Fruit fly (Drosophila melanogaster): ENCODE data around the gene CG11756.

The CG11756 gene

dm6 chrX:11326213-11326731 is 21.6 kb upstream of the CG11756 start:
- TF ChIP-seq CG8301 (tag; optimal IDR thresholded peaks at IDR 0.05) (peak; percentile 77), CG13204 (GFP tag; optimal IDR thresholded peaks at IDR 0.05) (no peak), CG10348 (GFP tag; IDR thresholded peaks at IDR 0.05) (no peak), Pif1B (GFP tag; optimal IDR thresholded peaks at IDR 0.05) (peak; percentile 67), Snoo (tag; optimal IDR thresholded peaks at IDR 0.05) (peak; percentile 52), CG15710 (tag; optimal IDR thresholded peaks at IDR 0.05) (peak; percentile 76), CG34367 (tag; optimal IDR thresholded peaks at IDR 0.05) (peak; percentile 72), CG17806 (tag; optimal IDR thresholded peaks at IDR 0.05) (peak; percentile 66), rn (GFP tag; IDR thresholded peaks at IDR 0.05) (peak; percentile 50; the same call in 1 of the 2 replicates), CG9948 (tag; optimal IDR thresholded peaks at IDR 0.05) (peak; percentile 70), gl (tag; optimal IDR thresholded peaks at IDR 0.05) (peak; percentile 39), CG12605 (GFP tag; IDR thresholded peaks at IDR 0.05) (0 out of 2 replicates have a peak, but pooled peaks have one; percentile 13), D1 (tag; optimal IDR thresholded peaks at IDR 0.05) (no peak), CG14655 (GFP tag; optimal IDR thresholded peaks at IDR 0.05) (no peak), fd96Ca (GFP tag; IDR thresholded peaks at IDR 0.05) (peak; percentile 76), Pif1A (GFP tag; optimal IDR thresholded peaks at IDR 0.05) (peak; percentile 78), EcR (GFP tag; optimal IDR thresholded peaks at IDR 0.05) (peak; percentile 96), CG32121 (GFP tag; IDR thresholded peaks at IDR 0.05) (peak; percentile 66), CG8159 (tag; optimal IDR thresholded peaks at IDR 0.05) (peak; percentile 76), CG4496 (GFP tag; IDR thresholded peaks at IDR 0.05) (peak; percentile 79), Ets98B (GFP tag; IDR thresholded peaks at IDR 0.05) (peak; percentile 56)

dm6 chrX:11338047-11338747 is 9.7 kb upstream of the CG11756 start:
- TF ChIP-seq CG10348 (GFP tag; IDR thresholded peaks at IDR 0.05) (no peak), CG8159 (tag; optimal IDR thresholded peaks at IDR 0.05) (no peak), CG17806 (tag; optimal IDR thresholded peaks at IDR 0.05) (peak; percentile 42), Pif1B (GFP tag; optimal IDR thresholded peaks at IDR 0.05) (peak; percentile 61), CG9948 (tag; optimal IDR thresholded peaks at IDR 0.05) (peak; percentile 44), CG32121 (GFP tag; IDR thresholded peaks at IDR 0.05) (0 out of 2 replicates have a peak, but pooled peaks have one; percentile 16), CG34367 (tag; optimal IDR thresholded peaks at IDR 0.05) (peak; percentile 24), rn (GFP tag; IDR thresholded peaks at IDR 0.05) (no peak), Ets98B (GFP tag; IDR thresholded peaks at IDR 0.05) (no peak), CG15710 (tag; optimal IDR thresholded peaks at IDR 0.05) (peak; percentile 37), CG4496 (GFP tag; IDR thresholded peaks at IDR 0.05) (no peak), Snoo (tag; optimal IDR thresholded peaks at IDR 0.05) (peak; percentile 60), CG12605 (GFP tag; IDR thresholded peaks at IDR 0.05) (no peak), CG8301 (tag; optimal IDR thresholded peaks at IDR 0.05) (no peak), EcR (GFP tag; optimal IDR thresholded peaks at IDR 0.05) (no peak), gl (tag; optimal IDR thresholded peaks at IDR 0.05) (no peak), CG13204 (GFP tag; optimal IDR thresholded peaks at IDR 0.05) (no peak), fd96Ca (GFP tag; IDR thresholded peaks at IDR 0.05) (no peak), D1 (tag; optimal IDR thresholded peaks at IDR 0.05) (no peak), CG14655 (GFP tag; optimal IDR thresholded peaks at IDR 0.05) (no peak), Pif1A (GFP tag; optimal IDR thresholded peaks at IDR 0.05) (no peak)

dm6 chrX:11338973-11339867 is 8.7 kb upstream of the CG11756 start:
- no peak for TF ChIP-seq CG12605 (GFP tag; IDR thresholded peaks at IDR 0.05)
- TF ChIP-seq CG15710 (tag; optimal IDR thresholded peaks at IDR 0.05), result peak; percentile 25
- no peak; the same call in 2 of the 3 replicates for TF ChIP-seq CG4496 (GFP tag; IDR thresholded peaks at IDR 0.05)
- no peak for TF ChIP-seq CG8301 (tag; optimal IDR thresholded peaks at IDR 0.05)
- 0 out of 2 replicates have a peak, but pooled peaks have one; percentile 8 for TF ChIP-seq CG32121 (GFP tag; IDR thresholded peaks at IDR 0.05)
- no peak for TF ChIP-seq CG13204 (GFP tag; optimal IDR thresholded peaks at IDR 0.05)
- no peak for TF ChIP-seq CG10348 (GFP tag; IDR thresholded peaks at IDR 0.05)
- no peak for TF ChIP-seq Snoo (tag; optimal IDR thresholded peaks at IDR 0.05)

dm6 chrX:11339868-11340548 is 7.9 kb upstream of the CG11756 start, which contains the start of the genes CG34348 and Kap3:
Gene CG34348, plus strand, starts transcription at chrX:11339873.
Gene Kap3, minus strand, starts transcription at chrX:11340084.
- TF ChIP-seq CG17806 (tag; optimal IDR thresholded peaks at IDR 0.05) (no peak), Pif1A (GFP tag; optimal IDR thresholded peaks at IDR 0.05) (peak; percentile 47), CG34367 (tag; optimal IDR thresholded peaks at IDR 0.05) (no peak), Snoo (tag; optimal IDR thresholded peaks at IDR 0.05) (peak; percentile 40), Pif1B (GFP tag; optimal IDR thresholded peaks at IDR 0.05) (no peak), CG13204 (GFP tag; optimal IDR thresholded peaks at IDR 0.05) (no peak), CG8301 (tag; optimal IDR thresholded peaks at IDR 0.05) (no peak), Ets98B (GFP tag; IDR thresholded peaks at IDR 0.05) (no peak; the same call in 1 of the 2 replicates), EcR (GFP tag; optimal IDR thresholded peaks at IDR 0.05) (no peak), CG14655 (GFP tag; optimal IDR thresholded peaks at IDR 0.05) (peak; percentile 19), CG15710 (tag; optimal IDR thresholded peaks at IDR 0.05) (no peak), CG8159 (tag; optimal IDR thresholded peaks at IDR 0.05) (no peak), CG4496 (GFP tag; IDR thresholded peaks at IDR 0.05) (peak; percentile 9; the same call in 1 of the 3 replicates), CG10348 (GFP tag; IDR thresholded peaks at IDR 0.05) (no peak), fd96Ca (GFP tag; IDR thresholded peaks at IDR 0.05) (no peak), CG9948 (tag; optimal IDR thresholded peaks at IDR 0.05) (no peak), CG32121 (GFP tag; IDR thresholded peaks at IDR 0.05) (peak; percentile 60; the same call in 1 of the 2 replicates), CG12605 (GFP tag; IDR thresholded peaks at IDR 0.05) (peak; percentile 75), gl (tag; optimal IDR thresholded peaks at IDR 0.05) (no peak), rn (GFP tag; IDR thresholded peaks at IDR 0.05) (no peak), D1 (tag; optimal IDR thresholded peaks at IDR 0.05) (no peak)

All from whole organism, pupa.